Fruit fly (Drosophila melanogaster) whole organism, pupa: Measurements from ENCODE around the gene CG11158.

Experiments used
- CG10348 ChIP-seq: fragments of 200-800 bp; sonication (Bioruptor generic); IDR thresholded peaks from 2 replicates; pipeline ENCODE4 v1.3.6; 2022; ENCODE audit warnings: missing biosample characterization, missing genetic modification characterization
- CG15710 ChIP-seq: fragments of 200-800 bp; sonication (Bioruptor generic); optimal IDR thresholded peaks from 2 replicates; lab custom pipeline; 2018; ENCODE audit warnings: missing biosample characterization, mild to moderate bottlenecking, missing genetic modification characterization, moderate library complexity
- CG17806 ChIP-seq: fragments of 200-800 bp; sonication (Bioruptor generic); optimal IDR thresholded peaks from 2 replicates; lab custom pipeline; 2018; ENCODE audit warnings: missing biosample characterization, mild to moderate bottlenecking, missing genetic modification characterization, moderate library complexity
- CG32121 ChIP-seq: fragments of 200-800 bp; sonication (Bioruptor generic); IDR thresholded peaks from 2 replicates; pipeline ENCODE4 v1.3.6; 2022; ENCODE audit warnings: missing biosample characterization, missing genetic modification characterization
- CG34367 ChIP-seq: fragments of 200-800 bp; sonication (Bioruptor generic); optimal IDR thresholded peaks from 2 replicates; lab custom pipeline; 2018; ENCODE audit warnings: missing biosample characterization, mild to moderate bottlenecking, missing genetic modification characterization
- CG8159 ChIP-seq: fragments of 200-800 bp; sonication (Bioruptor generic); optimal IDR thresholded peaks from 3 replicates; lab custom pipeline; 2018; ENCODE audit warnings: missing biosample characterization, mild to moderate bottlenecking, missing genetic modification characterization, moderate library complexity
- CG8301 ChIP-seq: fragments of 200-800 bp; sonication (Bioruptor generic); optimal IDR thresholded peaks from 2 replicates; lab custom pipeline; 2018; ENCODE audit warnings: missing biosample characterization, mild to moderate bottlenecking, missing genetic modification characterization
- EcR ChIP-seq: fragments of 200-800 bp; sonication (Bioruptor generic); optimal IDR thresholded peaks from 3 replicates; lab custom pipeline; 2019; ENCODE audit warnings: missing biosample characterization, missing genetic modification characterization, mild to moderate bottlenecking, moderate library complexity, missing genetic modification reagents
- Ets98B ChIP-seq: fragments of 200-800 bp; sonication (Bioruptor generic); IDR thresholded peaks from 2 replicates; pipeline ENCODE4 v1.3.6; 2022; ENCODE audit warnings: missing biosample characterization, missing genetic modification characterization
- Pif1A ChIP-seq: fragments of 200-800 bp; sonication (Bioruptor generic); optimal IDR thresholded peaks from 3 replicates; lab custom pipeline; 2016; ENCODE audit warnings: missing biosample characterization, missing genetic modification characterization
- Pif1B ChIP-seq: fragments of 200-800 bp; sonication (Bioruptor generic); optimal IDR thresholded peaks from 3 replicates; lab custom pipeline; 2016; ENCODE audit warnings: missing biosample characterization, missing genetic modification characterization
- Snoo ChIP-seq: fragments of 200-800 bp; sonication (Bioruptor generic); optimal IDR thresholded peaks from 3 replicates; lab custom pipeline; 2017; ENCODE audit warnings: missing biosample characterization, mild to moderate bottlenecking, missing genetic modification characterization, inconsistent platforms

DNA sequence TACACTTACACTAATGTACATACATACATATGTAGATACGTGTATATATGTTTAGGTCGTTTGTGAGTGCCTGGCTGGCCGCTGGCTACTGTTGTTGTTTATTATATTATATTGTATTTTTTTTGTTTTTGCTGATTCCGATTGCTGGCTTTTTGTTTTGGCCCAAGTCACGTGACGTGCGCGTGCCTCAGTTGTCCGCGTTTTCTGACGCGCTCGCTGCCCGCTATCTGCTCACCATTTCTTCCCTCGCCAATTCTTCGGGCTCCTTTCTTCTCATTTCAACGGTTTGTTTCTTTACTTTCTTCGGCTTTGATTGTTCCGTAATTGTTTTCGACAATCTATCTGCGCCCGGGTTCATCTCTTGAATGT, 47.8 kb upstream of the CG11158 start:
- TF ChIP-seq Pif1B (GFP tag; lab: Kevin White, UChicago) (no peak), CG10348 (GFP tag; lab: Robert Waterston, UW) (no peak), CG17806 (tag; lab: Kevin White, UChicago) (no peak), Pif1A (GFP tag; lab: Kevin White, UChicago) (no peak), Snoo (tag; lab: Kevin White, UChicago) (no peak), EcR (no peak), CG8301 (no peak), CG8159 (no peak), CG32121 (GFP tag; lab: Robert Waterston, UW) (no peak), CG34367 (tag; lab: Kevin White, UChicago) (no peak), Ets98B (GFP tag; lab: Robert Waterston, UW) (no peak), CG15710 (tag; lab: Kevin White, UChicago) (no peak)
